Worm (Caenorhabditis elegans) whole organism, L1 larva: ENCODE results near the gene dgk-1.

Source experiments
- C04F5.9 ChIP-seq: sonication (generic microtip); optimal IDR thresholded peaks from 2 replicates; lab custom pipeline; 2016; ENCODE audit warnings: missing genetic modification characterization, missing compliant biosample characterization
- Y116A8C.19 ChIP-seq: sonication (generic microtip); optimal IDR thresholded peaks from 2 replicates; lab custom pipeline; 2016; ENCODE audit warnings: missing compliant biosample characterization, missing genetic modification characterization, borderline replicate concordance
- aha-1 ChIP-seq: fragments of 150-350 bp; optimal IDR thresholded peaks from 2 replicates; lab custom pipeline; 2014; ENCODE audit warnings: missing biosample characterization, missing genetic modification characterization
- alr-1 ChIP-seq: fragments of 200-800 bp; sonication (Bioruptor generic); optimal IDR thresholded peaks from 2 replicates; lab custom pipeline; 2018; ENCODE audit warnings: borderline replicate concordance, mild to moderate bottlenecking, missing genetic modification characterization, missing compliant biosample characterization
- blmp-1 ChIP-seq: fragments of 150-350 bp; optimal IDR thresholded peaks from 2 replicates; lab custom pipeline; 2014; ENCODE audit warnings: missing biosample characterization, missing genetic modification characterization
- ceh-63 ChIP-seq: fragments of 200-800 bp; sonication (Bioruptor generic); optimal IDR thresholded peaks from 2 replicates; lab custom pipeline; 2018; ENCODE audit warnings: mild to moderate bottlenecking, missing genetic modification characterization, missing compliant biosample characterization
- ceh-8 ChIP-seq: fragments of 200-800 bp; sonication (Bioruptor generic); optimal IDR thresholded peaks from 2 replicates; lab custom pipeline; 2018; ENCODE audit warnings: mild to moderate bottlenecking, missing genetic modification characterization, moderate library complexity, missing compliant biosample characterization
- ceh-82 ChIP-seq, 3 experiments: fragments of 150-350 bp in 1 of 3; sonication (generic microtip) in 2 of 3; optimal IDR thresholded peaks; 2 replicates each; lab custom pipeline; 2014 to 2017; ENCODE audit warnings: missing biosample characterization in 3 of 3, missing genetic modification characterization in 3 of 3
- ces-1 ChIP-seq: fragments of 150-350 bp; optimal IDR thresholded peaks from 2 replicates; lab custom pipeline; 2014; ENCODE audit warnings: missing biosample characterization, missing genetic modification reagents, missing genetic modification characterization
- efl-1 ChIP-seq, 4 experiments: fragments of 150-350 bp; optimal IDR thresholded peaks in 3 of 4; peaks in 1 of 4; 1 replicate in 1 of 4; 2 replicates in 3 of 4; lab custom pipeline; 2014; ENCODE audit warnings: missing biosample characterization in 2 of 4, missing genetic modification characterization in 2 of 4, missing genetic modification reagents in 2 of 4
- elt-2 ChIP-seq: sonication (generic microtip); optimal IDR thresholded peaks from 2 replicates; lab custom pipeline; 2016; ENCODE audit warnings: missing genetic modification characterization, mild to moderate bottlenecking, inconsistent platforms, missing compliant biosample characterization, missing genetic modification reagents
- elt-3 ChIP-seq, 6 experiments: fragments of 150-350 bp in 1 of 6; sonication (generic microtip); optimal IDR thresholded peaks; 2 replicates each; lab custom pipeline; 2017 to 2018; ENCODE audit warnings: missing biosample characterization in 6 of 6, missing genetic modification characterization in 6 of 6, inconsistent platforms in 1 of 6
- ets-5 ChIP-seq: fragments of 200-800 bp; sonication (Bioruptor generic); IDR thresholded peaks from 2 replicates; pipeline ENCODE4 v1.3.6; 2022; ENCODE audit warnings: missing genetic modification characterization, missing compliant biosample characterization
- fkh-10 ChIP-seq: sonication (generic microtip); optimal IDR thresholded peaks from 2 replicates; lab custom pipeline; 2017; ENCODE audit warnings: missing biosample characterization, missing genetic modification reagents, missing genetic modification characterization
- fkh-8 ChIP-seq: sonication (generic microtip); optimal IDR thresholded peaks from 2 replicates; lab custom pipeline; 2016; ENCODE audit warnings: mild to moderate bottlenecking, missing genetic modification characterization, missing compliant biosample characterization
- hlh-17 ChIP-seq: fragments of 200-800 bp; sonication (Bioruptor generic); optimal IDR thresholded peaks from 2 replicates; lab custom pipeline; 2018; ENCODE audit warnings: missing genetic modification characterization, mild to moderate bottlenecking, missing compliant biosample characterization, moderate library complexity, borderline replicate concordance
- hpl-2 ChIP-seq: fragments of 150-350 bp; optimal IDR thresholded peaks from 2 replicates; lab custom pipeline; 2014; ENCODE audit warnings: missing biosample characterization, missing genetic modification reagents, missing genetic modification characterization
- irx-1 ChIP-seq: sonication (generic microtip); optimal IDR thresholded peaks from 2 replicates; lab custom pipeline; 2016; ENCODE audit warnings: missing genetic modification characterization, missing compliant biosample characterization
- jun-1 ChIP-seq: fragments of 150-350 bp; optimal IDR thresholded peaks from 2 replicates; lab custom pipeline; 2014; ENCODE audit warnings: missing biosample characterization, missing genetic modification reagents, missing genetic modification characterization
- lin-35 ChIP-seq, 2 experiments: fragments of 150-350 bp; optimal IDR thresholded peaks; 2 replicates each; lab custom pipeline; 2014; ENCODE audit warnings: missing biosample characterization in 2 of 2, missing genetic modification characterization in 2 of 2, missing genetic modification reagents in 2 of 2
- lin-39 ChIP-seq: fragments of 150-350 bp; optimal IDR thresholded peaks from 2 replicates; lab custom pipeline; 2014; ENCODE audit warnings: missing biosample characterization, missing genetic modification reagents, missing genetic modification characterization
- lsy-2 ChIP-seq, 2 experiments: fragments of 150-350 bp; optimal IDR thresholded peaks; 2 replicates each; lab custom pipeline; 2014; ENCODE audit warnings: missing biosample characterization in 2 of 2, missing genetic modification characterization in 2 of 2
- mab-9 ChIP-seq: fragments of 200-800 bp; sonication (Bioruptor generic); IDR thresholded peaks from 2 replicates; pipeline ENCODE4 v1.3.6; 2022; ENCODE audit warnings: missing genetic modification reagents, missing genetic modification characterization, missing compliant biosample characterization
- mdl-1 ChIP-seq, 2 experiments: fragments of 150-350 bp; optimal IDR thresholded peaks; 2 replicates each; lab custom pipeline; 2014 to 2017; ENCODE audit warnings: missing biosample characterization in 2 of 2, missing genetic modification characterization in 2 of 2, inconsistent platforms in 1 of 2
- mep-1 ChIP-seq: fragments of 150-350 bp; optimal IDR thresholded peaks from 2 replicates; lab custom pipeline; 2014; ENCODE audit warnings: missing biosample characterization, missing genetic modification characterization
- nhr-12 ChIP-seq: sonication (generic microtip); optimal IDR thresholded peaks from 2 replicates; lab custom pipeline; 2017; ENCODE audit warnings: missing biosample characterization, missing genetic modification characterization
- nhr-20 ChIP-seq: sonication (generic microtip); optimal IDR thresholded peaks from 2 replicates; lab custom pipeline; 2016; ENCODE audit warnings: mild to moderate bottlenecking, missing genetic modification characterization, missing compliant biosample characterization
- nhr-237 ChIP-seq: fragments of 150-350 bp; optimal IDR thresholded peaks from 2 replicates; lab custom pipeline; 2014; ENCODE audit warnings: missing biosample characterization, missing genetic modification characterization
- nhr-71 ChIP-seq: sonication (generic microtip); optimal IDR thresholded peaks from 2 replicates; lab custom pipeline; 2016; ENCODE audit warnings: mild to moderate bottlenecking, missing genetic modification characterization, moderate library complexity, missing compliant biosample characterization
- nhr-76 ChIP-seq: sonication (generic microtip); optimal IDR thresholded peaks from 2 replicates; lab custom pipeline; 2017; ENCODE audit warnings: missing biosample characterization, missing genetic modification characterization
- nhr-77 ChIP-seq: fragments of 150-350 bp; optimal IDR thresholded peaks from 2 replicates; lab custom pipeline; 2014; ENCODE audit warnings: missing biosample characterization, missing genetic modification characterization
- nhr-84 ChIP-seq: sonication (generic microtip); optimal IDR thresholded peaks from 2 replicates; lab custom pipeline; 2017; ENCODE audit warnings: missing biosample characterization, missing genetic modification characterization
- nhr-85 ChIP-seq: sonication (generic microtip); peaks from one replicate; lab custom pipeline; 2016; ENCODE audit warnings: missing genetic modification characterization, inconsistent platforms, missing compliant biosample characterization
- nhr-90 ChIP-seq: sonication (generic microtip); optimal IDR thresholded peaks from 2 replicates; lab custom pipeline; 2016; ENCODE audit warnings: mild to moderate bottlenecking, missing genetic modification characterization, missing compliant biosample characterization; ENCODE audit not compliant: poor library complexity
- pag-3 ChIP-seq: sonication (generic microtip); optimal IDR thresholded peaks from 2 replicates; lab custom pipeline; 2017; ENCODE audit warnings: missing genetic modification characterization, mild to moderate bottlenecking, missing compliant biosample characterization, antibody characterized with exemption, borderline replicate concordance; ENCODE audit not compliant: insufficient read depth
- pax-3 ChIP-seq: fragments of 200-800 bp; sonication (Bioruptor generic); optimal IDR thresholded peaks from 2 replicates; lab custom pipeline; 2018; ENCODE audit warnings: mild to moderate bottlenecking, missing genetic modification characterization, moderate library complexity, missing compliant biosample characterization
- rnt-1 ChIP-seq: sonication (generic microtip); optimal IDR thresholded peaks from 2 replicates; lab custom pipeline; 2016; ENCODE audit warnings: mild to moderate bottlenecking, missing genetic modification characterization, moderate library complexity, missing compliant biosample characterization
- snpc-4 ChIP-seq: fragments of 150-350 bp; optimal IDR thresholded peaks from 2 replicates; lab custom pipeline; 2014; ENCODE audit warnings: missing biosample characterization, missing genetic modification characterization
- sptf-1 ChIP-seq: fragments of 150-350 bp; optimal IDR thresholded peaks from 2 replicates; lab custom pipeline; 2014; ENCODE audit warnings: missing biosample characterization, missing genetic modification characterization
- swsn-7 ChIP-seq: sonication (generic microtip); optimal IDR thresholded peaks from 2 replicates; lab custom pipeline; 2016; ENCODE audit warnings: missing genetic modification characterization, missing compliant biosample characterization
- tbx-2 ChIP-seq: sonication (generic microtip); optimal IDR thresholded peaks from 2 replicates; lab custom pipeline; 2016; ENCODE audit warnings: missing genetic modification characterization, missing compliant biosample characterization
- tlp-1 ChIP-seq: fragments of 150-350 bp; optimal IDR thresholded peaks from 2 replicates; lab custom pipeline; 2014; ENCODE audit warnings: missing biosample characterization, missing genetic modification characterization
- unc-130 ChIP-seq: fragments of 150-350 bp; optimal IDR thresholded peaks from 2 replicates; lab custom pipeline; 2017; ENCODE audit warnings: missing biosample characterization, missing genetic modification characterization, inconsistent platforms
- unc-86 ChIP-seq: sonication (generic microtip); optimal IDR thresholded peaks from 2 replicates; lab custom pipeline; 2016; ENCODE audit warnings: missing genetic modification characterization, missing compliant biosample characterization
- unc-98 ChIP-seq: fragments of 200-800 bp; sonication (Bioruptor generic); IDR thresholded peaks from 2 replicates; pipeline ENCODE4 v1.3.6; 2022; ENCODE audit warnings: missing genetic modification characterization, missing compliant biosample characterization
- vab-15 ChIP-seq: sonication (generic microtip); optimal IDR thresholded peaks from 2 replicates; lab custom pipeline; 2017; ENCODE audit warnings: missing genotype, mild to moderate bottlenecking, missing genetic modification characterization, missing compliant biosample characterization
- zag-1 ChIP-seq: fragments of 150-350 bp; optimal IDR thresholded peaks from 2 replicates; lab custom pipeline; 2014; ENCODE audit warnings: missing biosample characterization, missing genetic modification characterization
- zip-4 ChIP-seq: fragments of 200-800 bp; sonication (Bioruptor generic); optimal IDR thresholded peaks from 2 replicates; lab custom pipeline; 2018; ENCODE audit warnings: mild to moderate bottlenecking, missing genetic modification characterization, moderate library complexity, missing compliant biosample characterization

Gene dgk-1

ce11 chrX:1012385-1012866 lies 21.2 kb upstream of the dgk-1 start (continued):
- TF ChIP-seq nhr-77 (tag; lab: Kevin White, UChicago) = no peak

ce11 chrX:1010627-1011452 lies 19.6 kb upstream of the dgk-1 start:
- TF ChIP-seq nhr-84 (tag; lab: Kevin White, UChicago) (no peak), vab-15 (tag; lab: Kevin White, UChicago) (peak; percentile 91), C04F5.9 (no peak), sptf-1 (tag; lab: Kevin White, UChicago) (no peak), nhr-12 (tag; lab: Kevin White, UChicago) (no peak), pax-3 (tag; lab: Kevin White, UChicago) (peak; percentile 9), tlp-1 (tag; lab: Kevin White, UChicago) (no peak), hlh-17 (GFP tag; lab: Kevin White, UChicago) (no peak), nhr-85 (tag; lab: Kevin White, UChicago) (peak; percentile 93), lsy-2 (tag; optimal IDR thresholded peaks at IDR 0.05; lab: Kevin White, UChicago) (peak; percentile 34 to 62), fkh-10 (GFP tag; lab: Kevin White, UChicago) (no peak), unc-86 (tag; lab: Kevin White, UChicago) (no peak), lin-35 (GFP tag; optimal IDR thresholded peaks at IDR 0.05; lab: Kevin White, UChicago) (peak in 1 of 2 experiments; percentile 76), fkh-8 (peak; percentile 12), rnt-1 (tag; lab: Kevin White, UChicago) (peak; percentile 33), nhr-20 (peak; percentile 85), nhr-76 (tag; lab: Kevin White, UChicago) (no peak), mab-9 (GFP tag; lab: Robert Waterston, UW) (no peak), zip-4 (GFP tag; lab: Kevin White, UChicago) (no peak), ceh-82 (tag; optimal IDR thresholded peaks at IDR 0.05; lab: Kevin White, UChicago) (no peak), elt-2 (peak; percentile 84), snpc-4 (tag; lab: Kevin White, UChicago) (no peak), jun-1 (peak; percentile 9), aha-1 (tag; lab: Kevin White, UChicago) (no peak), unc-98 (no peak), unc-130 (tag; lab: Kevin White, UChicago) (no peak), lin-39 (tag; lab: Kevin White, UChicago) (no peak), ceh-8 (no peak), swsn-7 (peak; percentile 38), alr-1 (no peak), nhr-237 (tag; lab: Kevin White, UChicago) (no peak), ets-5 (no peak), hpl-2 (GFP tag; lab: Kevin White, UChicago) (peak; percentile 36), efl-1 (optimal IDR thresholded peaks at IDR 0.05; lab: Kevin White, UChicago) (peak; percentile 1 to 16), efl-1 (GFP tag; optimal IDR thresholded peaks at IDR 0.05 in 1 of 2; lab: Kevin White, UChicago) (peak in 1 of 2 experiments; percentile 91), blmp-1 (peak; percentile 75), elt-3 (tag; optimal IDR thresholded peaks at IDR 0.05; lab: Kevin White, UChicago) (peak; percentile 0 to 83 (median 29)), Y116A8C.19 (tag; lab: Kevin White, UChicago) (no peak), zag-1 (tag; lab: Kevin White, UChicago) (no peak), tbx-2 (peak; percentile 56), ces-1 (no peak), mdl-1 (tag; optimal IDR thresholded peaks at IDR 0.05; lab: Kevin White, UChicago) (peak in 1 of 2 experiments; percentile 63), irx-1 (tag; lab: Kevin White, UChicago) (no peak), ceh-63 (GFP tag; lab: Kevin White, UChicago) (no peak), nhr-90 (tag; lab: Kevin White, UChicago) (peak; percentile 79), pag-3 (tag; lab: Kevin White, UChicago) (peak; percentile 21), nhr-71 (tag; lab: Kevin White, UChicago) (peak; percentile 86), mep-1 (tag; lab: Kevin White, UChicago) (peak; percentile 62)
